Fruit fly (Drosophila melanogaster): ENCODE measurements around the gene CG12480.
A peak's percentile ranks its signal among the peaks of the same experiment; 100 is the strongest.

Gene CG12480

dm6 chrX:14211250-14211944, 42.0 kb downstream of the CG12480 start (continued):
- TF ChIP-seq CG6813 (GFP tag; optimal IDR thresholded peaks at IDR 0.05) = no peak
- TF ChIP-seq CG7839 (tag; optimal IDR thresholded peaks at IDR 0.05) = peak; percentile 5
- no peak for TF ChIP-seq bigmax (GFP tag; optimal IDR thresholded peaks at IDR 0.05)
- no peak for TF ChIP-seq knrl (GFP tag; IDR thresholded peaks at IDR 0.05; ENCODE audit: partially characterized antibody)
- peak in 1 of 2 experiments; percentile 5 for TF ChIP-seq bsh (GFP tag; optimal IDR thresholded peaks at IDR 0.05)
- no peak for TF ChIP-seq p53 (GFP tag; optimal IDR thresholded peaks at IDR 0.05)
- no peak for TF ChIP-seq C15 (GFP tag; IDR thresholded peaks at IDR 0.05)
- TF ChIP-seq slou (GFP tag; optimal IDR thresholded peaks at IDR 0.05) = no peak
- no peak for TF ChIP-seq Dip2 (GFP tag; IDR thresholded peaks at IDR 0.05)
- TF ChIP-seq org-1 (GFP tag; optimal IDR thresholded peaks at IDR 0.05) = no peak
- no peak for TF ChIP-seq emc (GFP tag; optimal IDR thresholded peaks at IDR 0.05)
- TF ChIP-seq nmo (GFP tag; optimal IDR thresholded peaks at IDR 0.05) = no peak
- peak; percentile 1 for TF ChIP-seq CG18619 (GFP tag; optimal IDR thresholded peaks at IDR 0.05)
- TF ChIP-seq lilli (GFP tag; optimal IDR thresholded peaks at IDR 0.05) = no peak
- peak in 1 of 2 experiments; percentile 21 for TF ChIP-seq Hr51 (GFP tag; optimal IDR thresholded peaks at IDR 0.05)
- TF ChIP-seq D19B (GFP tag; optimal IDR thresholded peaks at IDR 0.05) = no peak
- no peak for TF ChIP-seq gsb-n (tag; optimal IDR thresholded peaks at IDR 0.05)
- no peak for TF ChIP-seq Hmr (GFP tag; optimal IDR thresholded peaks at IDR 0.05)
- TF ChIP-seq onecut (GFP tag; IDR thresholded peaks at IDR 0.05) = no peak
- TF ChIP-seq CG3726 (GFP tag; IDR thresholded peaks at IDR 0.05) = no peak
- no peak for TF ChIP-seq ase (GFP tag; IDR thresholded peaks at IDR 0.05)
- TF ChIP-seq CG17186 (GFP tag; optimal IDR thresholded peaks at IDR 0.05) = no peak
- no peak for TF ChIP-seq Dad (GFP tag; optimal IDR thresholded peaks at IDR 0.05)
- no peak for TF ChIP-seq shn (GFP tag; optimal IDR thresholded peaks at IDR 0.05)
- TF ChIP-seq CG3847 (GFP tag; IDR thresholded peaks at IDR 0.05) = no peak
- no peak for TF ChIP-seq CG8290 (GFP tag; optimal IDR thresholded peaks at IDR 0.05)
- TF ChIP-seq CG8290 (tag; optimal IDR thresholded peaks at IDR 0.05) = no peak
- TF ChIP-seq wor (GFP tag; IDR thresholded peaks at IDR 0.05) = no peak
- no peak for TF ChIP-seq gcm (GFP tag; optimal IDR thresholded peaks at IDR 0.05)
- TF ChIP-seq Vsx1 (GFP tag; optimal IDR thresholded peaks at IDR 0.05) = no peak
- TF ChIP-seq Trl (optimal IDR thresholded peaks at IDR 0.05) = peak; percentile 76 to 88
- TF ChIP-seq Trl (GFP tag; optimal IDR thresholded peaks at IDR 0.05) = no peak
- TF ChIP-seq CG9817 (tag; optimal IDR thresholded peaks at IDR 0.05) = no peak
- TF ChIP-seq CG10979 (tag; optimal IDR thresholded peaks at IDR 0.05) = no peak
- TF ChIP-seq nau (GFP tag; optimal IDR thresholded peaks at IDR 0.05) = no peak
- TF ChIP-seq sob (GFP tag; IDR thresholded peaks at IDR 0.05) = no peak
- TF ChIP-seq CG2120 (GFP tag; optimal IDR thresholded peaks at IDR 0.05) = no peak
- no peak for TF ChIP-seq CG14050 (GFP tag; IDR thresholded peaks at IDR 0.05)
- peak; percentile 31; the same call in 1 of the 2 replicates for TF ChIP-seq Rfx (GFP tag; IDR thresholded peaks at IDR 0.05)
- no peak for TF ChIP-seq eve (GFP tag; optimal IDR thresholded peaks at IDR 0.05)
- TF ChIP-seq CG4360 (GFP tag; IDR thresholded peaks at IDR 0.05) = no peak
- no peak for TF ChIP-seq CG2202 (tag; optimal IDR thresholded peaks at IDR 0.05)
- TF ChIP-seq CG3995 (GFP tag; optimal IDR thresholded peaks at IDR 0.05) = no peak
- peak; percentile 25 for TF ChIP-seq Oli (tag; optimal IDR thresholded peaks at IDR 0.05)
- peak; percentile 23 for TF ChIP-seq CG10431 (GFP tag; optimal IDR thresholded peaks at IDR 0.05)
- TF ChIP-seq gem (tag; optimal IDR thresholded peaks at IDR 0.05) = peak; percentile 35
- TF ChIP-seq CG1024 (GFP tag; IDR thresholded peaks at IDR 0.05) = no peak
- TF ChIP-seq dmrt11E (tag; optimal IDR thresholded peaks at IDR 0.05) = peak; percentile 11
- TF ChIP-seq rib (GFP tag; IDR thresholded peaks at IDR 0.05) = no peak
- TF ChIP-seq CG18262 (tag; optimal IDR thresholded peaks at IDR 0.05) = peak; percentile 44
- TF ChIP-seq MTF-1 (GFP tag; optimal IDR thresholded peaks at IDR 0.05; ENCODE audit: borderline replicate concordance) = no peak
